Fruit fly (Drosophila melanogaster) whole organism, prepupa: ENCODE results near the gene CG32428.

ENCODE experiments used
- Blimp-1 ChIP-seq: fragments of 200-800 bp; sonication (Bioruptor generic); optimal IDR thresholded peaks from 3 replicates; lab custom pipeline; 2017; ENCODE audit warnings: missing biosample characterization, missing genetic modification characterization, mild to moderate bottlenecking, moderate library complexity, missing genetic modification reagents
- CG10631 ChIP-seq: fragments of 200-800 bp; sonication (Bioruptor generic); optimal IDR thresholded peaks from 2 replicates; lab custom pipeline; 2016; ENCODE audit warnings: missing biosample characterization, missing genetic modification characterization
- CG11294 ChIP-seq: fragments of 200-800 bp; sonication (Bioruptor generic); IDR thresholded peaks from 2 replicates; pipeline ENCODE4 v1.3.6; 2022; ENCODE audit warnings: missing biosample characterization, missing genetic modification characterization
- CG11762 ChIP-seq: fragments of 200-800 bp; sonication (Bioruptor generic); optimal IDR thresholded peaks from 3 replicates; lab custom pipeline; 2016; ENCODE audit warnings: missing biosample characterization, missing genetic modification characterization; ENCODE audit not compliant: insufficient read depth
- CG11902 ChIP-seq: fragments of 200-800 bp; sonication (Bioruptor generic); optimal IDR thresholded peaks from 3 replicates; lab custom pipeline; 2016; ENCODE audit warnings: missing biosample characterization, missing genetic modification characterization
- CG15336 ChIP-seq: fragments of 200-800 bp; sonication (Bioruptor generic); IDR thresholded peaks from 2 replicates; pipeline ENCODE4 v1.3.6; 2022; ENCODE audit warnings: missing biosample characterization, missing genetic modification characterization
- CG1621 ChIP-seq: fragments of 200-800 bp; sonication (Bioruptor generic); optimal IDR thresholded peaks from 3 replicates; lab custom pipeline; 2018; ENCODE audit warnings: missing biosample characterization, mild to moderate bottlenecking, missing genetic modification characterization
- CG3032 ChIP-seq: fragments of 200-800 bp; optimal IDR thresholded peaks from 2 replicates; lab custom pipeline; 2019; ENCODE audit warnings: missing biosample characterization, mild to moderate bottlenecking, missing genetic modification characterization, moderate library complexity
- CG32006 ChIP-seq: fragments of 200-800 bp; sonication (Bioruptor generic); optimal IDR thresholded peaks from 3 replicates; lab custom pipeline; 2017; ENCODE audit warnings: missing biosample characterization, mild to moderate bottlenecking, missing genetic modification characterization
- CG6808 ChIP-seq: fragments of 200-800 bp; sonication (Bioruptor generic); optimal IDR thresholded peaks from 3 replicates; lab custom pipeline; 2017; ENCODE audit warnings: missing biosample characterization, missing genetic modification characterization, mild to moderate bottlenecking, moderate library complexity, missing genetic modification reagents
- CG7368 ChIP-seq: fragments of 200-800 bp; sonication (Bioruptor generic); optimal IDR thresholded peaks from 3 replicates; lab custom pipeline; 2016; ENCODE audit warnings: missing biosample characterization, missing genetic modification characterization
- CG8119 ChIP-seq: fragments of 200-800 bp; sonication (Bioruptor generic); IDR thresholded peaks from 3 replicates; pipeline ENCODE4 v1.3.6; 2022; ENCODE audit warnings: missing biosample characterization, missing genetic modification characterization
- CG8319 ChIP-seq: fragments of 200-800 bp; sonication (Bioruptor generic); optimal IDR thresholded peaks from 3 replicates; lab custom pipeline; 2016; ENCODE audit warnings: missing biosample characterization, missing genetic modification characterization
- CG9139 ChIP-seq: fragments of 200-800 bp; sonication (Bioruptor generic); optimal IDR thresholded peaks from 3 replicates; lab custom pipeline; 2017; ENCODE audit warnings: missing biosample characterization, mild to moderate bottlenecking, missing genetic modification characterization
- Eip75B ChIP-seq: fragments of 200-800 bp; sonication (Bioruptor generic); optimal IDR thresholded peaks from 3 replicates; lab custom pipeline; 2016; ENCODE audit warnings: missing biosample characterization, missing genetic modification characterization
- Eip78C ChIP-seq: fragments of 200-800 bp; sonication (Bioruptor generic); peaks from one replicate; lab custom pipeline; 2016; ENCODE audit warnings: missing biosample characterization, missing genetic modification characterization
- Ets21C ChIP-seq: fragments of 200-800 bp; sonication (Bioruptor generic); optimal IDR thresholded peaks from 3 replicates; lab custom pipeline; 2016; ENCODE audit warnings: missing biosample characterization, missing genetic modification characterization
- Ets96B ChIP-seq: fragments of 200-800 bp; optimal IDR thresholded peaks from 2 replicates; lab custom pipeline; 2019; ENCODE audit warnings: missing biosample characterization, mild to moderate bottlenecking, missing genetic modification characterization, moderate library complexity
- Gug ChIP-seq: fragments of 200-800 bp; sonication (Bioruptor generic); IDR thresholded peaks from 2 replicates; pipeline ENCODE4 v1.3.6; 2022; ENCODE audit warnings: missing biosample characterization, missing genetic modification characterization
- Hr38 ChIP-seq: sonication (Bioruptor generic); optimal IDR thresholded peaks from 2 replicates; lab custom pipeline; 2016; ENCODE audit warnings: missing biosample characterization, missing genetic modification characterization
- Hr4 ChIP-seq: fragments of 200-800 bp; sonication (Bioruptor generic); optimal IDR thresholded peaks from 3 replicates; lab custom pipeline; 2016; ENCODE audit warnings: missing biosample characterization, missing genetic modification characterization
- Met ChIP-seq: fragments of 200-800 bp; sonication (Bioruptor generic); optimal IDR thresholded peaks from 3 replicates; lab custom pipeline; 2016; ENCODE audit warnings: missing biosample characterization, missing genetic modification characterization
- OdsH ChIP-seq: fragments of 200-800 bp; sonication (Bioruptor generic); optimal IDR thresholded peaks from 3 replicates; lab custom pipeline; 2016; ENCODE audit warnings: missing biosample characterization, missing genetic modification characterization
- Smox ChIP-seq: fragments of 200-800 bp; sonication (Bioruptor generic); optimal IDR thresholded peaks from 3 replicates; lab custom pipeline; 2016; ENCODE audit warnings: missing biosample characterization, missing genetic modification characterization
- Sox102F ChIP-seq: fragments of 200-800 bp; sonication (Bioruptor generic); optimal IDR thresholded peaks from 2 replicates; lab custom pipeline; 2016; ENCODE audit warnings: missing biosample characterization, mild to moderate bottlenecking, missing genetic modification characterization
- Sox14 ChIP-seq: fragments of 200-800 bp; sonication (Bioruptor generic); optimal IDR thresholded peaks from 3 replicates; lab custom pipeline; 2016; ENCODE audit warnings: missing biosample characterization, missing genetic modification characterization
- Sox15 ChIP-seq: fragments of 200-800 bp; sonication (Bioruptor generic); optimal IDR thresholded peaks from 3 replicates; lab custom pipeline; 2016; ENCODE audit warnings: missing biosample characterization, missing genetic modification characterization
- achi ChIP-seq: fragments of 200-800 bp; sonication (Bioruptor generic); optimal IDR thresholded peaks from 3 replicates; lab custom pipeline; 2016; ENCODE audit warnings: missing biosample characterization, missing genetic modification characterization
- cyc ChIP-seq: fragments of 200-800 bp; sonication (Bioruptor generic); optimal IDR thresholded peaks from 3 replicates; lab custom pipeline; 2016; ENCODE audit warnings: missing biosample characterization, missing genetic modification characterization
- dsx ChIP-seq: fragments of 200-800 bp; optimal IDR thresholded peaks from 3 replicates; lab custom pipeline; 2019; ENCODE audit warnings: missing biosample characterization, mild to moderate bottlenecking, missing genetic modification characterization, moderate library complexity; ENCODE audit not compliant: poor library complexity, severe bottlenecking
- eg ChIP-seq: fragments of 200-800 bp; sonication (Bioruptor generic); IDR thresholded peaks from 3 replicates; pipeline ENCODE4 v1.3.6; 2022; ENCODE audit warnings: missing biosample characterization, missing genetic modification characterization
- esn ChIP-seq: fragments of 200-800 bp; sonication (Bioruptor generic); optimal IDR thresholded peaks from 2 replicates; lab custom pipeline; 2016; ENCODE audit warnings: missing biosample characterization, mild to moderate bottlenecking, missing genetic modification characterization, moderate library complexity
- fd59A ChIP-seq: fragments of 200-800 bp; sonication (Bioruptor generic); optimal IDR thresholded peaks from 2 replicates; lab custom pipeline; 2017; ENCODE audit warnings: missing biosample characterization, mild to moderate bottlenecking, missing genetic modification characterization, missing genetic modification reagents
- fd85E ChIP-seq: fragments of 200-800 bp; sonication (Bioruptor generic); optimal IDR thresholded peaks from 3 replicates; lab custom pipeline; 2016; ENCODE audit warnings: missing biosample characterization, missing genetic modification characterization
- fkh ChIP-seq: fragments of 200-800 bp; sonication (Bioruptor generic); optimal IDR thresholded peaks from 3 replicates; lab custom pipeline; 2017; ENCODE audit warnings: missing biosample characterization, mild to moderate bottlenecking, missing genetic modification characterization, moderate library complexity
- net ChIP-seq: fragments of 200-800 bp; sonication (Bioruptor generic); optimal IDR thresholded peaks from 3 replicates; lab custom pipeline; 2016; ENCODE audit warnings: missing biosample characterization, missing genetic modification characterization
- salr ChIP-seq, 2 experiments: fragments of 200-800 bp; sonication (Bioruptor generic); optimal IDR thresholded peaks; 3 replicates each; lab custom pipeline; 2016 to 2018; ENCODE audit warnings: missing biosample characterization in 2 of 2, missing genetic modification characterization in 2 of 2, mild to moderate bottlenecking in 1 of 2
- svp ChIP-seq: fragments of 200-800 bp; sonication (Bioruptor generic); peaks from one replicate; lab custom pipeline; 2016; ENCODE audit warnings: missing biosample characterization, missing genetic modification characterization
- topi ChIP-seq: fragments of 200-800 bp; sonication (Bioruptor generic); optimal IDR thresholded peaks from 3 replicates; lab custom pipeline; 2016; ENCODE audit warnings: missing biosample characterization, missing genetic modification characterization
- vri ChIP-seq: fragments of 200-800 bp; sonication (Bioruptor generic); optimal IDR thresholded peaks from 3 replicates; lab custom pipeline; 2016; ENCODE audit warnings: missing biosample characterization, mild to moderate bottlenecking, missing genetic modification characterization

The CG32428 gene

DNA sequence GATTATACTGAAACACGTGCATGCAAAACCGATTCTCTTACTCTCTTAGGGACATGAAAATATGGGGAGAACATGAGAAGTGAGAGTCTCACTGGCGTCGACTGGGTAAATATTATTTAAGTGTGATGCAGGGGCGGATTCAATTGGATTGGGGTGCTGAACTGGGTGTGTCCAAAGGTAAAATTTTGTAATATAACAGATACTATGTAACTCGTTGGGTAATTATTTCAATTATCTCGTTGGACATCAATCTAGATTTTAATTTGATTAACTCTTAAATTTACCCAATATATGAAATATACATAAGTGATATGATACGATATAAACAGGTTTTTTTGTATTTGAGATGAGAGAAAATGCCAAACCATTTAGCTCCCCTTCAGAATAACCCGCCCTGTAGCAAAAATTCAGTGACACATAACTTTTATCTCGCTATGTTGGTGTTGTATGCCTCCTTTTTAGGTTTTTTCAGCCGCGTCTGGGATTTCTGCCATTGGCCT lies 34.7 kb upstream of the CG32428 start (continued):
- TF ChIP-seq vri (GFP tag; lab: Kevin White, UChicago) (peak; percentile 92), CG11902 (GFP tag; lab: Kevin White, UChicago) (peak; percentile 98), CG1621 (tag; lab: Kevin White, UChicago) (peak; percentile 84), CG9139 (GFP tag; lab: Kevin White, UChicago) (peak; percentile 85), CG6808 (GFP tag; lab: Kevin White, UChicago) (peak; percentile 91), eg (GFP tag; lab: Robert Waterston, UW) (peak; percentile 91; the same call in 2 of the 3 replicates), CG8319 (GFP tag; lab: Kevin White, UChicago) (peak; percentile 88), Ets21C (peak; percentile 91), Sox102F (GFP tag; lab: Kevin White, UChicago) (peak; percentile 93), Met (GFP tag; lab: Kevin White, UChicago) (peak; percentile 95), CG7368 (GFP tag; lab: Kevin White, UChicago) (peak; percentile 88), CG8119 (GFP tag; lab: Robert Waterston, UW) (no peak; the same call in none of the 3 replicates), net (GFP tag; lab: Kevin White, UChicago) (peak; percentile 91), achi (peak; percentile 91), fd85E (GFP tag; lab: Kevin White, UChicago) (peak; percentile 75), Sox14 (GFP tag; lab: Kevin White, UChicago) (peak; percentile 92), svp (GFP tag; lab: Kevin White, UChicago) (peak; percentile 97), dsx (GFP tag; lab: Kevin White, UChicago) (peak; percentile 59), CG15336 (peak; percentile 84), fkh (GFP tag; lab: Kevin White, UChicago) (peak; percentile 99), Hr4 (peak; percentile 91), CG32006 (GFP tag; lab: Kevin White, UChicago) (peak; percentile 89), topi (GFP tag; lab: Kevin White, UChicago) (peak; percentile 94), Smox (GFP tag; lab: Kevin White, UChicago) (peak; percentile 90), CG11762 (peak; percentile 83), Sox15 (GFP tag; lab: Kevin White, UChicago) (peak; percentile 85), esn (GFP tag; lab: Kevin White, UChicago) (peak; percentile 94), OdsH (peak; percentile 92), Gug (GFP tag; lab: Robert Waterston, UW) (peak; percentile 90), Hr38 (no peak), Blimp-1 (GFP tag; lab: Kevin White, UChicago) (peak; percentile 80), fd59A (peak; percentile 84), CG3032 (tag; lab: Kevin White, UChicago) (peak; percentile 89), CG10631 (peak; percentile 93), Ets96B (tag; lab: Kevin White, UChicago) (peak; percentile 82), cyc (GFP tag; lab: Kevin White, UChicago) (peak; percentile 92)

DNA sequence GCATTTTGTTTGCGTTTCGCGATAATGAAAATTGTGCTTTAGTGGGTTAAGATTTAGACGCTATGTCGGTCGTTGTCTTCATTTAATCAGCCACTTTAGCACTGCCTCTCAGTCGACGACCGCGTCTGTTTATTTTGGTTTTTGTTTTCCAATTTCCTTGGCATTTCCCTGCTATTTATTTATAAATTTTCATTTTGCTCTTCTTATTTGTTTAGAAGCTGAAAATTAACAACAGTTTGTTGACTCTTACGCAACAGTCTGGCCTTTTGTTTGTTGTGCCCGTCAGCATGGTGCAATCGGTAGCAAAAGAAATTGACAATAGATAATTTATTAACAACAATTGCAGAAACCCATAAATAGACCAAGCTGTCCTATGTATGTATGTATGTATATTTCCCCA lies 34.0 kb upstream of the CG32428 start:
- no peak for TF ChIP-seq Sox15 (GFP tag; lab: Kevin White, UChicago)
- TF ChIP-seq Eip75B (GFP tag; lab: Kevin White, UChicago), result no peak
- TF ChIP-seq Eip78C (GFP tag; lab: Kevin White, UChicago), result peak; percentile 70
- TF ChIP-seq CG11902 (GFP tag; lab: Kevin White, UChicago), result no peak
- 0 out of 2 replicates have a peak, but pooled peaks have one; percentile 18 for TF ChIP-seq CG15336
- TF ChIP-seq, all 60 proteins: peak for 2

DNA sequence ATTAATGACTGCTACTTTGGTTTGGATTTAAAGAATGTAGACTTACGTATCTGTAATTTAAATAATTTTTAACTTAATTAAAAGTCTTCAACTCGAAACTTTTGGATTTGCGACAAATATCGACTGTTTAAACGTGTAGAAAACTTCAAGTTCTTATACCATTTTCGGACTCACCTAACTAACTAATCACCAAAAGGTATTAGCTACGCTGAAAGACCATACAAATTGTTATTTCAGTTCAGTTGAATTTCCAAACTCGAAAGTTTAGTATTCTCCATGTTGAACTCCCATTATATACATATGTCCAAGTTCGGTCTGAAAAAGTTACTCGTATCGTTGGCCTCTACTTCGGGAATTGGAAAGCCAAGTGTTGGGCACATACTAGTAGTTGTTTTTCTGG lies 32.2 kb upstream of the CG32428 start, which contains the start of gene CG5078:
Gene CG5078 (plus strand): TSS at position 301 of the 400 bp plus-strand sequence.
- TF ChIP-seq Gug (GFP tag; lab: Robert Waterston, UW) (no peak), salr (GFP tag; optimal IDR thresholded peaks at IDR 0.05; lab: Kevin White, UChicago) (no peak), CG11294 (GFP tag; lab: Robert Waterston, UW) (no peak), Sox15 (GFP tag; lab: Kevin White, UChicago) (no peak)
- TF ChIP-seq, all 60 proteins: peak for 0
